Worm (Caenorhabditis elegans) whole organism, L1 larva: ENCODE results near the gene txt-5.
A peak's percentile ranks its signal among the peaks of the same experiment; 100 is the strongest.

Experiments
- ceh-63 ChIP-seq: fragments of 200-800 bp; sonication (Bioruptor generic); optimal IDR thresholded peaks from 2 replicates; lab custom pipeline; 2018; ENCODE audit warnings: mild to moderate bottlenecking, missing genetic modification characterization, missing compliant biosample characterization
- ceh-8 ChIP-seq: fragments of 200-800 bp; sonication (Bioruptor generic); optimal IDR thresholded peaks from 2 replicates; lab custom pipeline; 2018; ENCODE audit warnings: mild to moderate bottlenecking, missing genetic modification characterization, moderate library complexity, missing compliant biosample characterization
- ceh-88 ChIP-seq: fragments of 200-800 bp; sonication (Bioruptor generic); IDR thresholded peaks from 2 replicates; pipeline ENCODE4 v1.3.6; 2022; ENCODE audit warnings: missing genetic modification characterization, missing compliant biosample characterization
- dpl-1 ChIP-seq, 3 experiments: fragments of 150-350 bp in 2 of 3; sonication (generic microtip) in 1 of 3; optimal IDR thresholded peaks; 2 replicates each; lab custom pipeline; 2014 to 2017; ENCODE audit warnings: missing biosample characterization in 3 of 3, missing genetic modification characterization in 3 of 3, missing genetic modification reagents in 3 of 3
- dsc-1 ChIP-seq: sonication (generic microtip); optimal IDR thresholded peaks from 2 replicates; lab custom pipeline; 2016; ENCODE audit warnings: mild to moderate bottlenecking, missing genetic modification characterization, missing compliant biosample characterization
- efl-1 ChIP-seq, 4 experiments: fragments of 150-350 bp; optimal IDR thresholded peaks in 3 of 4; peaks in 1 of 4; 1 replicate in 1 of 4; 2 replicates in 3 of 4; lab custom pipeline; 2014; ENCODE audit warnings: missing biosample characterization in 2 of 4, missing genetic modification characterization in 2 of 4, missing genetic modification reagents in 2 of 4
- elt-2 ChIP-seq: sonication (generic microtip); optimal IDR thresholded peaks from 2 replicates; lab custom pipeline; 2016; ENCODE audit warnings: missing genetic modification characterization, mild to moderate bottlenecking, inconsistent platforms, missing compliant biosample characterization, missing genetic modification reagents
- elt-3 ChIP-seq, 6 experiments: fragments of 150-350 bp in 1 of 6; sonication (generic microtip); optimal IDR thresholded peaks; 2 replicates each; lab custom pipeline; 2017 to 2018; ENCODE audit warnings: missing biosample characterization in 6 of 6, missing genetic modification characterization in 6 of 6, inconsistent platforms in 1 of 6
- ets-5 ChIP-seq: fragments of 200-800 bp; sonication (Bioruptor generic); IDR thresholded peaks from 2 replicates; pipeline ENCODE4 v1.3.6; 2022; ENCODE audit warnings: missing genetic modification characterization, missing compliant biosample characterization
- fkh-4 ChIP-seq: sonication (generic microtip); optimal IDR thresholded peaks from 2 replicates; lab custom pipeline; 2016; ENCODE audit warnings: missing compliant biosample characterization, missing genetic modification characterization, borderline replicate concordance
- fkh-8 ChIP-seq: sonication (generic microtip); optimal IDR thresholded peaks from 2 replicates; lab custom pipeline; 2016; ENCODE audit warnings: mild to moderate bottlenecking, missing genetic modification characterization, missing compliant biosample characterization
- hlh-17 ChIP-seq: fragments of 200-800 bp; sonication (Bioruptor generic); optimal IDR thresholded peaks from 2 replicates; lab custom pipeline; 2018; ENCODE audit warnings: missing genetic modification characterization, mild to moderate bottlenecking, missing compliant biosample characterization, moderate library complexity, borderline replicate concordance
- hlh-4 ChIP-seq: sonication (generic microtip); optimal IDR thresholded peaks from 2 replicates; lab custom pipeline; 2016; ENCODE audit warnings: mild to moderate bottlenecking, missing genetic modification characterization, missing compliant biosample characterization
- hpl-2 ChIP-seq: fragments of 150-350 bp; optimal IDR thresholded peaks from 2 replicates; lab custom pipeline; 2014; ENCODE audit warnings: missing biosample characterization, missing genetic modification reagents, missing genetic modification characterization
- irx-1 ChIP-seq: sonication (generic microtip); optimal IDR thresholded peaks from 2 replicates; lab custom pipeline; 2016; ENCODE audit warnings: missing genetic modification characterization, missing compliant biosample characterization
- lin-13 ChIP-seq: fragments of 150-350 bp; optimal IDR thresholded peaks from 2 replicates; lab custom pipeline; 2014; ENCODE audit warnings: missing biosample characterization, missing genetic modification reagents, missing genetic modification characterization
- lin-14 ChIP-seq: fragments of 200-800 bp; sonication (Bioruptor generic); optimal IDR thresholded peaks from 2 replicates; lab custom pipeline; 2018; ENCODE audit warnings: mild to moderate bottlenecking, missing genetic modification characterization, moderate library complexity, missing compliant biosample characterization
- lin-15B ChIP-seq: fragments of 150-350 bp; sonication (generic microtip); optimal IDR thresholded peaks from 3 replicates; lab custom pipeline; 2014; ENCODE audit warnings: missing biosample characterization, missing genetic modification characterization
- lin-35 ChIP-seq, 2 experiments: fragments of 150-350 bp; optimal IDR thresholded peaks; 2 replicates each; lab custom pipeline; 2014; ENCODE audit warnings: missing biosample characterization in 2 of 2, missing genetic modification characterization in 2 of 2, missing genetic modification reagents in 2 of 2
- lsy-2 ChIP-seq, 2 experiments: fragments of 150-350 bp; optimal IDR thresholded peaks; 2 replicates each; lab custom pipeline; 2014; ENCODE audit warnings: missing biosample characterization in 2 of 2, missing genetic modification characterization in 2 of 2
- mdl-1 ChIP-seq, 2 experiments: fragments of 150-350 bp; optimal IDR thresholded peaks; 2 replicates each; lab custom pipeline; 2014 to 2017; ENCODE audit warnings: missing biosample characterization in 2 of 2, missing genetic modification characterization in 2 of 2, inconsistent platforms in 1 of 2
- mep-1 ChIP-seq: fragments of 150-350 bp; optimal IDR thresholded peaks from 2 replicates; lab custom pipeline; 2014; ENCODE audit warnings: missing biosample characterization, missing genetic modification characterization
- nhr-12 ChIP-seq: sonication (generic microtip); optimal IDR thresholded peaks from 2 replicates; lab custom pipeline; 2017; ENCODE audit warnings: missing biosample characterization, missing genetic modification characterization
- nhr-19 ChIP-seq: fragments of 200-800 bp; sonication (Bioruptor generic); conservative IDR thresholded peaks from 2 replicates; pipeline ENCODE4 v1.3.6; 2022; ENCODE audit warnings: missing genetic modification characterization, missing compliant biosample characterization
- nhr-20 ChIP-seq: sonication (generic microtip); optimal IDR thresholded peaks from 2 replicates; lab custom pipeline; 2016; ENCODE audit warnings: mild to moderate bottlenecking, missing genetic modification characterization, missing compliant biosample characterization
- nhr-28 ChIP-seq: fragments of 150-350 bp; optimal IDR thresholded peaks from 2 replicates; lab custom pipeline; 2014; ENCODE audit warnings: missing biosample characterization, missing genetic modification characterization
- nhr-47 ChIP-seq: sonication (generic microtip); optimal IDR thresholded peaks from 2 replicates; lab custom pipeline; 2016; ENCODE audit warnings: mild to moderate bottlenecking, missing genetic modification characterization, moderate library complexity, missing compliant biosample characterization
- pag-3 ChIP-seq: sonication (generic microtip); optimal IDR thresholded peaks from 2 replicates; lab custom pipeline; 2017; ENCODE audit warnings: missing genetic modification characterization, mild to moderate bottlenecking, missing compliant biosample characterization, antibody characterized with exemption, borderline replicate concordance; ENCODE audit not compliant: insufficient read depth
- rnt-1 ChIP-seq: sonication (generic microtip); optimal IDR thresholded peaks from 2 replicates; lab custom pipeline; 2016; ENCODE audit warnings: mild to moderate bottlenecking, missing genetic modification characterization, moderate library complexity, missing compliant biosample characterization
- snu-23 ChIP-seq: sonication (generic microtip); optimal IDR thresholded peaks from 2 replicates; lab custom pipeline; 2016; ENCODE audit warnings: missing genetic modification characterization, missing compliant biosample characterization
- sox-4 ChIP-seq: sonication (generic microtip); optimal IDR thresholded peaks from 2 replicates; lab custom pipeline; 2016; ENCODE audit warnings: missing genetic modification characterization, missing compliant biosample characterization
- sup-37 ChIP-seq: fragments of 200-800 bp; sonication (Bioruptor generic); optimal IDR thresholded peaks from 2 replicates; lab custom pipeline; 2018; ENCODE audit warnings: mild to moderate bottlenecking, missing genetic modification characterization, missing compliant biosample characterization
- swsn-7 ChIP-seq: sonication (generic microtip); optimal IDR thresholded peaks from 2 replicates; lab custom pipeline; 2016; ENCODE audit warnings: missing genetic modification characterization, missing compliant biosample characterization
- tlp-1 ChIP-seq: fragments of 150-350 bp; optimal IDR thresholded peaks from 2 replicates; lab custom pipeline; 2014; ENCODE audit warnings: missing biosample characterization, missing genetic modification characterization
- unc-86 ChIP-seq: sonication (generic microtip); optimal IDR thresholded peaks from 2 replicates; lab custom pipeline; 2016; ENCODE audit warnings: missing genetic modification characterization, missing compliant biosample characterization
- unc-98 ChIP-seq: fragments of 200-800 bp; sonication (Bioruptor generic); IDR thresholded peaks from 2 replicates; pipeline ENCODE4 v1.3.6; 2022; ENCODE audit warnings: missing genetic modification characterization, missing compliant biosample characterization
- vab-15 ChIP-seq: sonication (generic microtip); optimal IDR thresholded peaks from 2 replicates; lab custom pipeline; 2017; ENCODE audit warnings: missing genotype, mild to moderate bottlenecking, missing genetic modification characterization, missing compliant biosample characterization
- xbp-1 ChIP-seq: sonication (generic microtip); optimal IDR thresholded peaks from 2 replicates; lab custom pipeline; 2016; ENCODE audit warnings: missing genetic modification characterization, missing compliant biosample characterization
- zag-1 ChIP-seq: fragments of 150-350 bp; optimal IDR thresholded peaks from 2 replicates; lab custom pipeline; 2014; ENCODE audit warnings: missing biosample characterization, missing genetic modification characterization
- ztf-4 ChIP-seq: fragments of 150-350 bp; optimal IDR thresholded peaks from 2 replicates; lab custom pipeline; 2014; ENCODE audit warnings: missing biosample characterization, missing genetic modification characterization

txt-5 gene

DNA sequence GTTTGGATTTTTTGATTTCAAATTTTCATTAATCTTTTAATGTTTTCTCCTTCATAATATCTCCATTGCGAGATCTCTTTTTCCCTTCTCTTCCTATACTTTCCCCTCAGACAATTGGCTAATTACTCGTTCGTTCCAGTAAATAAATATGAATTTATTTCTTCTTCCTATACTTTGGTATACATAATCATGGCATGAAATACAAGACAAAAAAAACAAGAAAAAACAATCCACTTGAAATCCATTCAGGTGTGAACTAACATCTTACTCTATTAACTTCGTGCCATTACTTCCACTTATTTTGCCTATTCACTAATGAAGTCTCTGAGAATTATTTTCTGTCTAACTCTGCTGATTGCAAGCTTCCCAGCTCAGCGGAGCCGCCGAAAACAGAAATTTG, 5.3 kb upstream of the txt-5 start, which contains the start of gene grd-8:
grd-8 (plus strand) TSS at position 301 of the 400 bp plus-strand sequence.
- TF ChIP-seq hlh-17 (GFP tag; lab: Kevin White, UChicago) (no peak), nhr-47 (tag; lab: Kevin White, UChicago) (no peak), unc-86 (tag; lab: Kevin White, UChicago) (no peak)

DNA sequence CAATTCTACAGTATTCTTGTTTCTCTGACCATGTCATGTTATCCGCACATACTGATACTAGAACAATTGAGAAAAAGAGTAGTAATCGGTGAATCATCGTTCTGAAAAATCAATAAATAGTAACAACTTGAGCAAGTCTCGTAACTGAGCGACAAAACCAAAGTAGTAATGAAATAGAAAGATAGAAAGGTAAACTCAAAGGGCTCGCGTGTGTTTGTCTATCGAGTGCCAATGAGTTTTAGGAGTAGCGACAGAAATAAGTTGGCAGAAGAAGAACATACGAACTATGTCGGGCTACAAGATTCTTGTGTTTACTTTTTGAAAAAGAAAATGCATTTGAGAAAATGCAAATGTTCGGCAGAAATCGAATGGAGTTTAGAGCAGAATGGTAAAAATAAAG, 2.6 kb upstream of the txt-5 start, which contains the start of gene C37C3.12:
C37C3.12 (minus strand) TSS at position 101 of the 400 bp plus-strand sequence.
- no peak for TF ChIP-seq zag-1 (tag; lab: Kevin White, UChicago)
- TF ChIP-seq, all 84 proteins: peak for 0

ce11 chrV:7837809-7838208, 875 bp upstream of the txt-5 start, which contains the start of gene ttr-33:
ttr-33 (minus strand) TSS chrV:7837909.
- no peak for TF ChIP-seq nhr-12 (tag; lab: Kevin White, UChicago)
- no peak for TF ChIP-seq mep-1
- no peak for TF ChIP-seq sup-37 (GFP tag; lab: Kevin White, UChicago)
- TF ChIP-seq elt-3 (tag; optimal IDR thresholded peaks at IDR 0.05; lab: Kevin White, UChicago), result peak in 1 of 6 experiments; percentile 3
- no peak for TF ChIP-seq lsy-2 (tag; optimal IDR thresholded peaks at IDR 0.05; lab: Kevin White, UChicago)

DNA sequence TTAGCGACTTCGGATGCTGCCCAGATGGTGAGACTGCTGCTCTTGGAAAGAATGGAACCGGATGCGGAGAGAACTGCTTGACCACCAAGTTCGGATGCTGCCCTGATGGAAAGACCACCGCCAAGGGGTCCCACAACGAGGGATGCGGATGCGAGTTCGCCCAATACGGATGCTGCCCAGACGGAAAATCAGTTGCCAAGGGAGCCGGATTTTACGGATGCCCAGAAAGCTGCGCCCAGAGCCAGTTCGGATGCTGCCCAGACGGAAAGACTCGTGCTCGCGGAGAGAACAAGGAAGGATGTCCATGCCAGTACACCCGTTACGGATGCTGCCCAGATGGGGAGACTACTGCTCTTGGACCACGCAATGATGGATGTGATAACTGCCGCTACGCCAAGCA, 6.0 kb downstream of the txt-5 start:
- TF ChIP-seq efl-1 (optimal IDR thresholded peaks at IDR 0.05; lab: Kevin White, UChicago) (no peak), efl-1 (GFP tag; optimal IDR thresholded peaks at IDR 0.05 in 1 of 2; lab: Kevin White, UChicago) (peak in 1 of 2 experiments; percentile 65), sox-4 (tag; lab: Kevin White, UChicago) (no peak), unc-98 (GFP tag; lab: Robert Waterston, UW) (no peak)

DNA sequence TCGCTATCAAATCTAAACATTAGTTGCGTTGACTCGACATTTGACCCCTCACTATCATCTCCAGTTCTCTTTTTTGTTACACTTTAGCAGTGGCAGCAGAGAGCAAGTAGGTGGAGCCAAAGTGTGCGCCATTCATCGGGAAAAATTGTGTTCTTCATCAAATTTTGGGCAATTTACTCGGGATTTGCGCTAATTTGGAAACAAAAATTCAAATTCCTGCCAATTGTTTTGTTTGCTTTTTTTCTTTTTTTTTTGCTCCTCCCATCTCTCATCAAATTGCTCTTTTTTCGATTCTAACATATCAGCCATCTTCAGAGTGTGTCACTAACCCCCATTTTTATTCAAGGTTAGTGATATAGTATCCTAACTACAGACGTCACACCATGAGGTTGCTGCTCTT, 10.0 kb downstream of the txt-5 start, which contains the start of gene mig-6:
mig-6 (plus strand) TSS at position 301 of the 400 bp plus-strand sequence.
- no peak for TF ChIP-seq ceh-63 (GFP tag; lab: Kevin White, UChicago)
- no peak for TF ChIP-seq tlp-1 (tag; lab: Kevin White, UChicago)
- TF ChIP-seq ztf-4 (tag; lab: Kevin White, UChicago), result no peak
- TF ChIP-seq lin-15B (tag; lab: Kevin White, UChicago), result no peak
- TF ChIP-seq ets-5 (GFP tag; lab: Robert Waterston, UW), result no peak
- TF ChIP-seq sox-4 (tag; lab: Kevin White, UChicago), result no peak
- no peak for TF ChIP-seq hpl-2 (GFP tag; lab: Kevin White, UChicago)
- no peak for TF ChIP-seq lin-13 (GFP tag; lab: Kevin White, UChicago)
- TF ChIP-seq dpl-1 (GFP tag; optimal IDR thresholded peaks at IDR 0.05; lab: Kevin White, UChicago), result no peak
- TF ChIP-seq mdl-1 (tag; optimal IDR thresholded peaks at IDR 0.05; lab: Kevin White, UChicago), result no peak
- no peak for TF ChIP-seq nhr-19 (GFP tag; lab: Robert Waterston, UW)
- TF ChIP-seq ceh-8 (GFP tag; lab: Kevin White, UChicago), result no peak

- TF ChIP-seq nhr-20 (tag; lab: Kevin White, UChicago) (no peak), rnt-1 (tag; lab: Kevin White, UChicago) (peak; percentile 54), dsc-1 (tag; lab: Kevin White, UChicago) (peak; percentile 49), hlh-4 (tag; lab: Kevin White, UChicago) (no peak)
- TF ChIP-seq, all 84 proteins: peak for 2
Measured at ce11 chrV:7826362-7826761, 10.6 kb downstream of the txt-5 start.

DNA sequence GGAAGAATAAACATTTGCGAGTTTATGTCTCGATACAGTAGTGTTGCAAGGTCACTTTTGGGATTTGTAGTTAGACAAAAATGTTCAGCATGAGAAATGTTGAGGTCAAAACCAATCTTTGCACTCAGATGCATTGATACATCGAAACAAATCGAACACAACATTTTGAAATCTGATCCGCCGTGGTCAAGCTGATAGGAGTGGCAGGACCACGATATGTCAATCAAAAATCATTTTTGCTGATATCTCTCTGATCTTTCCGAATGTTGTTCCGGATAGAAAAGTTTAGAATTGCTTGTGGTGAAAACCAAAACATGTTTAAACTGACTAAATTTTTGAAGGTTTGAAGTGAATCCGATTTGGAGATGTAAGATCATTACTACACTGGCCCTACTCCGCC, 11.1 kb downstream of the txt-5 start:
- no peak for TF ChIP-seq ceh-88
- no peak for TF ChIP-seq xbp-1
- TF ChIP-seq fkh-4 (tag; lab: Kevin White, UChicago), result no peak
- no peak for TF ChIP-seq unc-98 (GFP tag; lab: Robert Waterston, UW)
- TF ChIP-seq elt-2 (tag; lab: Kevin White, UChicago), result no peak
- TF ChIP-seq fkh-8, result no peak
- TF ChIP-seq lin-35 (GFP tag; optimal IDR thresholded peaks at IDR 0.05; lab: Kevin White, UChicago), result no peak
- TF ChIP-seq nhr-12 (tag; lab: Kevin White, UChicago), result no peak
- TF ChIP-seq nhr-28 (tag; lab: Kevin White, UChicago), result no peak
- no peak for TF ChIP-seq swsn-7 (tag; lab: Kevin White, UChicago)
- TF ChIP-seq pag-3 (tag; lab: Kevin White, UChicago), result no peak
- TF ChIP-seq irx-1 (tag; lab: Kevin White, UChicago), result no peak
- TF ChIP-seq lin-14 (GFP tag; lab: Kevin White, UChicago), result no peak
- no peak for TF ChIP-seq vab-15 (tag; lab: Kevin White, UChicago)
- no peak for TF ChIP-seq snu-23
